Worm (Caenorhabditis elegans) whole organism, L3 larva: ENCODE data around the gene bcc-1.
A peak's percentile ranks its signal among the peaks of the same experiment; 100 is the strongest.

Experiments
- R02D3.7 ChIP-seq: fragments of 150-350 bp; optimal IDR thresholded peaks from 2 replicates; lab custom pipeline; 2014; ENCODE audit warnings: missing biosample characterization, missing genetic modification characterization
- ZK546.5 ChIP-seq: sonication (generic microtip); optimal IDR thresholded peaks from 2 replicates; lab custom pipeline; 2017; ENCODE audit warnings: missing biosample characterization, missing genetic modification characterization
- aly-2 ChIP-seq: fragments of 150-350 bp; optimal IDR thresholded peaks from 2 replicates; lab custom pipeline; 2014; ENCODE audit warnings: missing biosample characterization, missing genetic modification characterization
- ama-1 ChIP-seq: fragments of 150-350 bp; optimal IDR thresholded peaks from 2 replicates; lab custom pipeline; 2018
- ceh-82 ChIP-seq: fragments of 150-350 bp; optimal IDR thresholded peaks from 2 replicates; lab custom pipeline; 2014; ENCODE audit warnings: missing biosample characterization, missing genetic modification characterization
- egl-27 ChIP-seq: sonication (generic microtip); optimal IDR thresholded peaks from 4 replicates; lab custom pipeline; 2017; ENCODE audit warnings: missing biosample characterization, missing genetic modification reagents, missing genetic modification characterization
- egl-5 ChIP-seq: fragments of 150-350 bp; optimal IDR thresholded peaks from 2 replicates; lab custom pipeline; 2017; ENCODE audit warnings: missing biosample characterization, missing genetic modification reagents, missing genetic modification characterization, inconsistent platforms
- elt-1 ChIP-seq: fragments of 150-350 bp; optimal IDR thresholded peaks from 2 replicates; lab custom pipeline; 2014; ENCODE audit warnings: missing biosample characterization, missing genetic modification characterization
- elt-2 ChIP-seq: sonication (generic microtip); optimal IDR thresholded peaks from 2 replicates; lab custom pipeline; 2016; ENCODE audit warnings: missing genetic modification reagents, mild to moderate bottlenecking, missing genetic modification characterization, missing compliant biosample characterization
- elt-3 ChIP-seq, 3 experiments: fragments of 150-350 bp in 1 of 3; sonication (generic microtip) in 2 of 3; optimal IDR thresholded peaks; 2 replicates in 2 of 3; 4 replicates in 1 of 3; lab custom pipeline; 2014 to 2017; ENCODE audit warnings: missing biosample characterization in 3 of 3, missing genetic modification characterization in 3 of 3
- eor-1 ChIP-seq, 2 experiments: fragments of 150-350 bp; optimal IDR thresholded peaks; 2 replicates each; lab custom pipeline; 2014 to 2018; ENCODE audit warnings: missing biosample characterization in 2 of 2, missing genetic modification characterization in 2 of 2
- fkh-10 ChIP-seq: sonication (generic microtip); optimal IDR thresholded peaks from 2 replicates; lab custom pipeline; 2017; ENCODE audit warnings: missing biosample characterization, missing genetic modification reagents, missing genetic modification characterization
- fos-1 ChIP-seq: fragments of 150-350 bp; optimal IDR thresholded peaks from 2 replicates; lab custom pipeline; 2014; ENCODE audit warnings: missing biosample characterization, missing genetic modification characterization
- hmg-11 ChIP-seq: sonication (generic microtip); optimal IDR thresholded peaks from 2 replicates; lab custom pipeline; 2016; ENCODE audit warnings: missing genetic modification characterization, missing compliant biosample characterization
- jun-1 ChIP-seq: fragments of 150-350 bp; optimal IDR thresholded peaks from 2 replicates; lab custom pipeline; 2014; ENCODE audit warnings: missing biosample characterization, missing genetic modification reagents, missing genetic modification characterization
- lin-15B ChIP-seq: fragments of 150-350 bp; optimal IDR thresholded peaks from 2 replicates; lab custom pipeline; 2014; ENCODE audit warnings: missing biosample characterization, missing genetic modification characterization
- lin-39 ChIP-seq: fragments of 150-350 bp; optimal IDR thresholded peaks from 2 replicates; lab custom pipeline; 2018; ENCODE audit warnings: missing biosample characterization, missing genetic modification reagents, missing genetic modification characterization
- lsy-12 ChIP-seq: sonication (generic microtip); optimal IDR thresholded peaks from 2 replicates; lab custom pipeline; 2016; ENCODE audit warnings: mild to moderate bottlenecking, missing genetic modification characterization, missing compliant biosample characterization
- mdl-1 ChIP-seq: fragments of 150-350 bp; optimal IDR thresholded peaks from 2 replicates; lab custom pipeline; 2014; ENCODE audit warnings: missing biosample characterization, missing genetic modification characterization
- mml-1 ChIP-seq: fragments of 150-350 bp; sonication (generic microtip); optimal IDR thresholded peaks from 3 replicates; lab custom pipeline; 2014; ENCODE audit warnings: missing biosample characterization, missing genetic modification characterization
- nfya-1 ChIP-seq: sonication (generic microtip); optimal IDR thresholded peaks from 2 replicates; lab custom pipeline; 2017; ENCODE audit warnings: missing genetic modification characterization, mild to moderate bottlenecking, missing compliant biosample characterization, antibody characterized with exemption, moderate library complexity; ENCODE audit not compliant: insufficient read depth
- nhr-11 ChIP-seq: fragments of 150-350 bp; optimal IDR thresholded peaks from 2 replicates; lab custom pipeline; 2014; ENCODE audit warnings: missing biosample characterization, missing genetic modification characterization
- nhr-12 ChIP-seq: fragments of 150-350 bp; optimal IDR thresholded peaks from 2 replicates; lab custom pipeline; 2014; ENCODE audit warnings: missing biosample characterization, missing genetic modification characterization
- nhr-23 ChIP-seq: fragments of 150-350 bp; optimal IDR thresholded peaks from 2 replicates; lab custom pipeline; 2014; ENCODE audit warnings: missing biosample characterization, missing genetic modification reagents, missing genetic modification characterization
- nhr-237 ChIP-seq: fragments of 150-350 bp; optimal IDR thresholded peaks from 2 replicates; lab custom pipeline; 2014; ENCODE audit warnings: missing biosample characterization, missing genetic modification characterization
- nhr-25 ChIP-seq: sonication (generic microtip); optimal IDR thresholded peaks from 2 replicates; lab custom pipeline; 2017; ENCODE audit warnings: missing biosample characterization, missing genetic modification characterization
- nhr-28 ChIP-seq: fragments of 150-350 bp; optimal IDR thresholded peaks from 2 replicates; lab custom pipeline; 2014; ENCODE audit warnings: missing biosample characterization, missing genetic modification characterization
- nhr-43 ChIP-seq: sonication (generic microtip); optimal IDR thresholded peaks from 2 replicates; lab custom pipeline; 2016; ENCODE audit warnings: mild to moderate bottlenecking, missing genetic modification characterization, missing compliant biosample characterization; ENCODE audit not compliant: poor library complexity, severe bottlenecking
- nhr-67 ChIP-seq: fragments of 150-350 bp; optimal IDR thresholded peaks from 2 replicates; lab custom pipeline; 2014; ENCODE audit warnings: missing biosample characterization, missing genetic modification characterization
- nhr-76 ChIP-seq: fragments of 150-350 bp; sonication (generic microtip); optimal IDR thresholded peaks from 5 replicates; lab custom pipeline; 2014; ENCODE audit warnings: missing biosample characterization, missing genetic modification characterization
- pha-4 ChIP-seq: fragments of 150-350 bp; optimal IDR thresholded peaks from 2 replicates; lab custom pipeline; 2014; ENCODE audit warnings: missing biosample characterization, missing genetic modification reagents, missing genetic modification characterization
- pqm-1 ChIP-seq: fragments of 150-350 bp; optimal IDR thresholded peaks from 2 replicates; lab custom pipeline; 2017; ENCODE audit warnings: missing biosample characterization, missing genetic modification characterization, inconsistent platforms
- sea-2 ChIP-seq: fragments of 150-350 bp; sonication (generic microtip); optimal IDR thresholded peaks from 4 replicates; lab custom pipeline; 2014; ENCODE audit warnings: missing biosample characterization, missing genetic modification reagents, missing genetic modification characterization
- skn-1 ChIP-seq: fragments of 150-350 bp; optimal IDR thresholded peaks from 2 replicates; lab custom pipeline; 2014; ENCODE audit warnings: missing biosample characterization, missing genetic modification characterization
- snpc-4 ChIP-seq: fragments of 150-350 bp; optimal IDR thresholded peaks from 2 replicates; lab custom pipeline; 2014; ENCODE audit warnings: missing biosample characterization, missing genetic modification characterization
- tbx-2 ChIP-seq: sonication (generic microtip); optimal IDR thresholded peaks from 2 replicates; lab custom pipeline; 2016; ENCODE audit warnings: mild to moderate bottlenecking, missing genetic modification characterization, missing compliant biosample characterization
- unc-39 ChIP-seq: sonication (generic microtip); optimal IDR thresholded peaks from 4 replicates; lab custom pipeline; 2017; ENCODE audit warnings: missing biosample characterization, missing genetic modification characterization
- unc-62 ChIP-seq: fragments of 150-350 bp; sonication (generic microtip); optimal IDR thresholded peaks from 4 replicates; lab custom pipeline; 2014; ENCODE audit warnings: missing biosample characterization, missing genetic modification reagents, missing genetic modification characterization
- zag-1 ChIP-seq: fragments of 150-350 bp; optimal IDR thresholded peaks from 2 replicates; lab custom pipeline; 2014; ENCODE audit warnings: missing biosample characterization, missing genetic modification characterization
- ztf-11 ChIP-seq: fragments of 150-350 bp; optimal IDR thresholded peaks from 2 replicates; lab custom pipeline; 2014; ENCODE audit warnings: missing biosample characterization, missing genetic modification characterization
- ztf-4 ChIP-seq: fragments of 150-350 bp; optimal IDR thresholded peaks from 2 replicates; lab custom pipeline; 2014; ENCODE audit warnings: missing biosample characterization, missing genetic modification characterization

The bcc-1 gene

DNA sequence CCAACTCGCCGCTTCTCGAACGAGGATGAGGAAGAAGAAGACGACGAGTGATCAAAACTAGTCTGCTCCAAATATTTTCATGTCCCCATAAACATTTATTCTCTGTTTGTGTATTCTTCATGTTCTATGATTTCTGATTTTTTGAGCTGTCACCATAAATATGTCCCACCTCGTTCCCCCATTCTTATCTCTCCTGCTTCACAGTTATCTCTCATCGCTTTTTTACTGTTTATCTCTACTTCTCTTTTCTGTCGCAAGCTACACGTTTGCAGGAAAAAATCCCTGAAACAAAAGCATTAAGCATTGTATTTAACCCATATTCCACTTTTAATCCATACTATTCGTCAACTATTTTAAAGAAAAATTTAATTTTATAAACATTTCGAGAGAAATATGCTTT lies 38.4 kb upstream of the bcc-1 start:
- peak; percentile 29 for TF ChIP-seq pha-4 (tag; lab: Kevin White, UChicago)
- peak; percentile 44 for TF ChIP-seq nfya-1
- TF ChIP-seq aly-2 (tag; lab: Kevin White, UChicago) = no peak
- TF ChIP-seq pqm-1 (tag; lab: Kevin White, UChicago) = peak; percentile 11
- peak; percentile 58 for TF ChIP-seq elt-2 (tag; lab: Kevin White, UChicago)

DNA sequence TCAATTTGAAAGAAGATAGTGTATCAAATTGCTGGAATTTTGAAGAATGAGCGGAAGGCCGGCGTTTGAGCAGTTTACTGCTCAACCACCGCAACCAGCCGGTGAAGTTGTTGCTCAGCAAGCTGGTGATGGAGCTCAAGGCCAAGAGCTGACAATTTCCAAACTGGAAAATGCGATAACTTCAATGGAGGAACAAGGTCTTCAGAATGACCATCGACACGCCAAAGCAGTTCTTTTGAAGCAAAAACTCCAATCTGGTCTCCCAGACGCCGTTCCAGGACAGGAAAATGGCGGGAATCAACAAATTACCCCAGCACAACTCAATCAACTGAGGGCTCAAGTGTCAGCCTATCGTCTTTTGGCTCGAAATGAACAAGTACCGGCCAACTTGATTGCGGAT lies 33.7 kb upstream of the bcc-1 start:
- TF ChIP-seq zag-1 (tag; lab: Kevin White, UChicago) = no peak
- no peak for TF ChIP-seq ztf-11
- no peak for TF ChIP-seq snpc-4
- TF ChIP-seq mdl-1 = no peak
- TF ChIP-seq nhr-28 = no peak
- TF ChIP-seq ceh-82 (tag; lab: Kevin White, UChicago) = no peak
- TF ChIP-seq fkh-10 = no peak
- TF ChIP-seq elt-3 (tag; optimal IDR thresholded peaks at IDR 0.05; lab: Kevin White, UChicago) = no peak
- no peak for TF ChIP-seq ZK546.5 (tag; lab: Kevin White, UChicago)
- TF ChIP-seq lin-39 (tag; lab: Kevin White, UChicago) = no peak
- no peak for TF ChIP-seq lsy-12 (tag; lab: Kevin White, UChicago)

DNA sequence TGAATTAATAATTGTTTCAGACTA lies 33.5 kb upstream of the bcc-1 start, which contains the start of gene swsn-4:
Gene swsn-4, plus strand, starts transcription at position 21 of the 24 bp plus-strand sequence.
- no peak for TF ChIP-seq nhr-43
- TF ChIP-seq mml-1 (tag; lab: Kevin White, UChicago) = no peak
- TF ChIP-seq ama-1 (lab: Kevin White, UChicago) = no peak
- no peak for TF ChIP-seq nhr-237 (tag; lab: Kevin White, UChicago)
- TF ChIP-seq nhr-28 = no peak

DNA sequence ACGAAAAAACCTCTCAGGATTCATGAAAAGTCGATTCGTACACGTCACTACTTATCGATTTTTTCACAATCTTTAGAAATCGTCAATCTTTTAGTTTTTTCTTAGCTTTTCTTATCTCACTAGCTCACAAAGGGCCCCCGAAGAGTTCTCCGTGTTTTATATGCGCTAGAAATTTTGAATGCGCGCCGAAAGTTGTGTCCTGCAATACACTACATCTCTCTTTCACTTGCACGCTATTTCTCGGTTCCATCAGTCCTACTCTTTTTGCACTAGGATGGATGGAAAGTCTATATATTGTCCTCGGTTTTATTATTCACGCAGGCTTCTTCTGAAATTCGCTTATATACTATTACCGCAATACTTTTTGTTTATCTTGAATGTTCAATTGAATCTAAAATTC lies 33.3 kb upstream of the bcc-1 start:
- TF ChIP-seq sea-2 (GFP tag; lab: Kevin White, UChicago) (no peak), nfya-1 (no peak), elt-1 (tag; lab: Kevin White, UChicago) (no peak), elt-2 (tag; lab: Kevin White, UChicago) (no peak), nhr-23 (tag; lab: Kevin White, UChicago) (no peak), R02D3.7 (tag; lab: Kevin White, UChicago) (no peak), egl-27 (tag; lab: Kevin White, UChicago) (no peak), fos-1 (tag; lab: Kevin White, UChicago) (no peak), aly-2 (tag; lab: Kevin White, UChicago) (no peak), nhr-25 (no peak), lsy-12 (tag; lab: Kevin White, UChicago) (no peak), tbx-2 (tag; lab: Kevin White, UChicago) (no peak), lin-15B (no peak), jun-1 (tag; lab: Kevin White, UChicago) (no peak)

DNA sequence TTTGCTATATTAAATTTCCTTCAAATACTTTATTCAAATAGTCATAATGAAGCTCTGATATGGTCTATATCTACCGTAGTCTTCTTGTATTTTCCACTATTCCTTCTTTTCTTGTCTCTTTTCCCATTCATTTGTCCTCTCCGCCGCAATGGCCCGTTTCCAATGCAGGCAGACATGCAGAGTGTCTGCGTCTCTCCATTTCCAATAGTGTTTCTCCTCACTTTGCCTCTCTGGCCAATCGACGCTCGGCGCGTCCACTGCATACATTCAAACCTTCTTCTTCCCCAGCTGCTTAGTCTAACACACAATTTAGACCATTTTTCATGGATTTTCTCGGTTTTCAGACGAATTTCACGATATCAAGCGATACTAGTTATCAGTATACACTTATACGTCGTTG lies 32.8 kb upstream of the bcc-1 start:
- TF ChIP-seq nhr-76 (tag; lab: Kevin White, UChicago) (no peak), lin-39 (tag; lab: Kevin White, UChicago) (peak; percentile 50), skn-1 (tag; lab: Kevin White, UChicago) (no peak), sea-2 (GFP tag; lab: Kevin White, UChicago) (no peak), nhr-67 (tag; lab: Kevin White, UChicago) (no peak), jun-1 (tag; lab: Kevin White, UChicago) (no peak), unc-62 (GFP tag; lab: Kevin White, UChicago) (no peak), nhr-23 (tag; lab: Kevin White, UChicago) (peak; percentile 55), R02D3.7 (tag; lab: Kevin White, UChicago) (no peak), ceh-82 (tag; lab: Kevin White, UChicago) (no peak), fos-1 (tag; lab: Kevin White, UChicago) (no peak), fkh-10 (no peak), egl-27 (tag; lab: Kevin White, UChicago) (no peak), unc-39 (tag; lab: Kevin White, UChicago) (no peak), zag-1 (tag; lab: Kevin White, UChicago) (no peak), mdl-1 (no peak), snpc-4 (no peak), ztf-4 (no peak), eor-1 (tag; optimal IDR thresholded peaks at IDR 0.05; lab: Kevin White, UChicago) (no peak), elt-1 (tag; lab: Kevin White, UChicago) (no peak), nhr-237 (tag; lab: Kevin White, UChicago) (no peak), mml-1 (tag; lab: Kevin White, UChicago) (no peak), nhr-25 (peak; percentile 42), nhr-12 (tag; lab: Kevin White, UChicago) (no peak), ztf-11 (no peak), nhr-11 (tag; lab: Kevin White, UChicago) (no peak), ama-1 (lab: Kevin White, UChicago) (no peak), aly-2 (tag; lab: Kevin White, UChicago) (no peak), egl-5 (tag; lab: Kevin White, UChicago) (no peak), pqm-1 (tag; lab: Kevin White, UChicago) (no peak), pha-4 (tag; lab: Kevin White, UChicago) (peak; percentile 38), elt-2 (tag; lab: Kevin White, UChicago) (peak; percentile 18), lsy-12 (tag; lab: Kevin White, UChicago) (peak; percentile 27), hmg-11 (tag; lab: Kevin White, UChicago) (peak; percentile 64), nhr-43 (no peak), nfya-1 (peak; percentile 100), lin-15B (peak; percentile 67)
- TF ChIP-seq, all 47 proteins: peak for 9
